Fruit fly (Drosophila melanogaster) Kc167 (cell line): ENCODE results near the gene CG45072.

Experiments
- Myc ChIP-seq: fragments of >200 bp; optimal IDR thresholded peaks from 2 replicates; lab custom pipeline; 2017; ENCODE audit warnings: missing external identifiers
- Sin3A ChIP-seq: fragments of >200 bp; optimal IDR thresholded peaks from 2 replicates; lab custom pipeline; 2018; ENCODE audit warnings: missing external identifiers
- h ChIP-seq: fragments of >200 bp; optimal IDR thresholded peaks from 3 replicates; lab custom pipeline; 2018; ENCODE audit warnings: missing external identifiers
- insv ChIP-seq: fragments of >200 bp; optimal IDR thresholded peaks from 3 replicates; lab custom pipeline; 2018; ENCODE audit warnings: missing external identifiers
- psq ChIP-seq: fragments of >200 bp; optimal IDR thresholded peaks from 2 replicates; lab custom pipeline; 2017; ENCODE audit warnings: missing external identifiers
- ttk ChIP-seq: sonication (Bioruptor generic); optimal IDR thresholded peaks from 2 replicates; lab custom pipeline; 2017; ENCODE audit warnings: missing external identifiers

- TF ChIP-seq h (lab: Kevin White, UChicago) (no peak), Myc (lab: Kevin White, UChicago) (no peak), Sin3A (no peak), psq (lab: Kevin White, UChicago) (no peak), ttk (lab: Kevin White, UChicago) (no peak), insv (lab: Kevin White, UChicago) (no peak)
Observed at dm6 chr3R:30151300-30152109, 28.4 kb upstream of the CG45072 start, which contains the start of gene CG15529.
